Worm (Caenorhabditis elegans): ENCODE measurements around the gene lido-9.

DNA sequence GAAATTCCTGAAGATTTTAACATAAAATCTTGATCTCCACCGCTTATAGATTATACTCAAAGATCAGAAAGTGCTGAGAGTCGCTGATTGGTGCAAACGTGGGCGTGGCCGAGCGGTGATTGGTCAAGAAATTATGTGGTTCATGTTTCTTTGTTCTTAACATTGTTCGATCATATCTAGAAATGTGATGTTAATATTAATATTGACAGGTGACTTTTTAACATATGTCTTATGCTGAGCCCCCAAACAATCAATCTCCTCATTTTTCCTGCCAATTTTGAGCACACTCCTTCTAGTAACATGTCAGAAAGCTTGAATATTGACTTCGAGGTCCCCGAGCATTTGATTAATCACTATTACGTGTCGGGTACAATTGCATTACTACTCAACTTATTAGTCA is 43.5 kb downstream of the lido-9 start, which contains the start of gene sri-29:
- no peak for TF ChIP-seq jun-1 (tag; optimal IDR thresholded peaks at IDR 0.05)
- no peak for TF ChIP-seq ceh-16 (tag; optimal IDR thresholded peaks at IDR 0.05)
- no peak for TF ChIP-seq pha-4 (tag; optimal IDR thresholded peaks at IDR 0.05)
- no peak for TF ChIP-seq nhr-77 (tag; optimal IDR thresholded peaks at IDR 0.05)

Measured in whole organism, L3 larva.